Worm (Caenorhabditis elegans) whole organism, early embryonic: ENCODE data around the gene C05D2.8.
A peak's percentile ranks its signal among the peaks of the same experiment; 100 is the strongest.

Source experiments
- B0310.2 ChIP-seq: sonication (generic microtip); optimal IDR thresholded peaks from 2 replicates; lab custom pipeline; 2016; ENCODE audit warnings: mild to moderate bottlenecking, missing genetic modification characterization, missing compliant biosample characterization
- ama-1 ChIP-seq: fragments of 150-350 bp; optimal IDR thresholded peaks from 2 replicates; lab custom pipeline; 2014
- ceh-13 ChIP-seq: fragments of 200-800 bp; sonication (Bioruptor generic); optimal IDR thresholded peaks from 2 replicates; lab custom pipeline; 2018; ENCODE audit warnings: mild to moderate bottlenecking, missing genetic modification characterization, missing compliant biosample characterization
- hmg-4 ChIP-seq: fragments of 200-800 bp; sonication (Bioruptor generic); optimal IDR thresholded peaks from 2 replicates; lab custom pipeline; 2018; ENCODE audit warnings: mild to moderate bottlenecking, missing genetic modification characterization, missing compliant biosample characterization
- pes-1 ChIP-seq: fragments of 200-800 bp; sonication (Bioruptor generic); IDR thresholded peaks from 2 replicates; pipeline ENCODE4 v1.3.6; 2022; ENCODE audit warnings: missing genetic modification reagents, missing genetic modification characterization, missing compliant biosample characterization
- sea-1 ChIP-seq: fragments of 200-800 bp; sonication (Bioruptor generic); conservative IDR thresholded peaks from 2 replicates; pipeline ENCODE4 v1.3.6; 2022; ENCODE audit warnings: missing genetic modification characterization, missing compliant biosample characterization

DNA sequence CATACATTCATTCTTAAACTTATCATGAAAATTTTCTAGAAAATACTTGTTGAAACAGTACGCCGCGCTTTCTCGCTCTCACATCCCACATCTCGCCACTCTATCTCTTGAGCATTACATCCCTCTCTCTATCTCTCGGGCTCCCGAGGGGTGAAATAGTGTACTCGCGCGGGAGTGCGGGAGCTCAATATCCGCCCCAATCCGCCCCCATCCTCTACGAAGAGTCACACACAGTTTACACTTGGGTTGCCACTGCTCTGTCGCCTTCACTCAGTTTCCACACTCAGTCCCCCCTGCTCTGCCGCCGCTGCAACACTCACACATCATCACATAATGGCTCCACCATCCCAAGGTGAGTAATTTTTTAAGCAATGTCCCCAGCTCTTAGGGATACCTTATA is 45.3 kb downstream of the C05D2.8 start, which contains the start of gene mlc-3:
- TF ChIP-seq ama-1 (lab: Kevin White, UChicago) (no peak), hmg-4 (GFP tag; lab: Kevin White, UChicago) (peak; percentile 12), ceh-13 (no peak), sea-1 (no peak), B0310.2 (tag; lab: Kevin White, UChicago) (no peak), pes-1 (GFP tag; lab: Robert Waterston, UW) (no peak)
